Worm (Caenorhabditis elegans) whole organism, L1 larva: ENCODE measurements around the gene srt-43.

ENCODE experiments used
- C16A3.4 ChIP-seq: fragments of 150-350 bp; optimal IDR thresholded peaks from 2 replicates; lab custom pipeline; 2014; ENCODE audit warnings: missing biosample characterization, missing genetic modification characterization
- C34B4.2 ChIP-seq: sonication (generic microtip); optimal IDR thresholded peaks from 2 replicates; lab custom pipeline; 2017; ENCODE audit warnings: mild to moderate bottlenecking, missing genetic modification characterization, missing compliant biosample characterization
- aha-1 ChIP-seq: fragments of 150-350 bp; optimal IDR thresholded peaks from 2 replicates; lab custom pipeline; 2014; ENCODE audit warnings: missing biosample characterization, missing genetic modification characterization
- ama-1 ChIP-seq: fragments of 150-350 bp; optimal IDR thresholded peaks from 2 replicates; lab custom pipeline; 2014
- blmp-1 ChIP-seq: fragments of 150-350 bp; optimal IDR thresholded peaks from 2 replicates; lab custom pipeline; 2014; ENCODE audit warnings: missing biosample characterization, missing genetic modification characterization
- ceh-63 ChIP-seq: fragments of 200-800 bp; sonication (Bioruptor generic); optimal IDR thresholded peaks from 2 replicates; lab custom pipeline; 2018; ENCODE audit warnings: mild to moderate bottlenecking, missing genetic modification characterization, missing compliant biosample characterization
- ceh-8 ChIP-seq: fragments of 200-800 bp; sonication (Bioruptor generic); optimal IDR thresholded peaks from 2 replicates; lab custom pipeline; 2018; ENCODE audit warnings: mild to moderate bottlenecking, missing genetic modification characterization, moderate library complexity, missing compliant biosample characterization
- ceh-82 ChIP-seq, 3 experiments: fragments of 150-350 bp in 1 of 3; sonication (generic microtip) in 2 of 3; optimal IDR thresholded peaks; 2 replicates each; lab custom pipeline; 2014 to 2017; ENCODE audit warnings: missing biosample characterization in 3 of 3, missing genetic modification characterization in 3 of 3
- ceh-88 ChIP-seq: fragments of 200-800 bp; sonication (Bioruptor generic); IDR thresholded peaks from 2 replicates; pipeline ENCODE4 v1.3.6; 2022; ENCODE audit warnings: missing genetic modification characterization, missing compliant biosample characterization
- dsc-1 ChIP-seq: sonication (generic microtip); optimal IDR thresholded peaks from 2 replicates; lab custom pipeline; 2016; ENCODE audit warnings: mild to moderate bottlenecking, missing genetic modification characterization, missing compliant biosample characterization
- efl-1 ChIP-seq, 4 experiments: fragments of 150-350 bp; optimal IDR thresholded peaks in 3 of 4; peaks in 1 of 4; 1 replicate in 1 of 4; 2 replicates in 3 of 4; lab custom pipeline; 2014; ENCODE audit warnings: missing biosample characterization in 2 of 4, missing genetic modification characterization in 2 of 4, missing genetic modification reagents in 2 of 4
- elt-2 ChIP-seq: sonication (generic microtip); optimal IDR thresholded peaks from 2 replicates; lab custom pipeline; 2016; ENCODE audit warnings: missing genetic modification characterization, mild to moderate bottlenecking, inconsistent platforms, missing compliant biosample characterization, missing genetic modification reagents
- fkh-4 ChIP-seq: sonication (generic microtip); optimal IDR thresholded peaks from 2 replicates; lab custom pipeline; 2016; ENCODE audit warnings: missing compliant biosample characterization, missing genetic modification characterization, borderline replicate concordance
- fos-1 ChIP-seq: fragments of 150-350 bp; optimal IDR thresholded peaks from 2 replicates; lab custom pipeline; 2014; ENCODE audit warnings: missing biosample characterization, missing genetic modification characterization
- grh-1 ChIP-seq: fragments of 200-800 bp; sonication (Bioruptor generic); IDR thresholded peaks from 2 replicates; pipeline ENCODE4 v1.3.6; 2022; ENCODE audit warnings: missing genetic modification reagents, missing genetic modification characterization, missing compliant biosample characterization
- jun-1 ChIP-seq: fragments of 150-350 bp; optimal IDR thresholded peaks from 2 replicates; lab custom pipeline; 2014; ENCODE audit warnings: missing biosample characterization, missing genetic modification reagents, missing genetic modification characterization
- lin-35 ChIP-seq, 2 experiments: fragments of 150-350 bp; optimal IDR thresholded peaks; 2 replicates each; lab custom pipeline; 2014; ENCODE audit warnings: missing biosample characterization in 2 of 2, missing genetic modification characterization in 2 of 2, missing genetic modification reagents in 2 of 2
- mab-9 ChIP-seq: fragments of 200-800 bp; sonication (Bioruptor generic); IDR thresholded peaks from 2 replicates; pipeline ENCODE4 v1.3.6; 2022; ENCODE audit warnings: missing genetic modification reagents, missing genetic modification characterization, missing compliant biosample characterization
- mdl-1 ChIP-seq, 2 experiments: fragments of 150-350 bp; optimal IDR thresholded peaks; 2 replicates each; lab custom pipeline; 2014 to 2017; ENCODE audit warnings: missing biosample characterization in 2 of 2, missing genetic modification characterization in 2 of 2, inconsistent platforms in 1 of 2
- mef-2 ChIP-seq: fragments of 150-350 bp; optimal IDR thresholded peaks from 2 replicates; lab custom pipeline; 2014; ENCODE audit warnings: missing biosample characterization, missing genetic modification characterization
- nhr-12 ChIP-seq: sonication (generic microtip); optimal IDR thresholded peaks from 2 replicates; lab custom pipeline; 2017; ENCODE audit warnings: missing biosample characterization, missing genetic modification characterization
- nhr-19 ChIP-seq: fragments of 200-800 bp; sonication (Bioruptor generic); conservative IDR thresholded peaks from 2 replicates; pipeline ENCODE4 v1.3.6; 2022; ENCODE audit warnings: missing genetic modification characterization, missing compliant biosample characterization
- nhr-47 ChIP-seq: sonication (generic microtip); optimal IDR thresholded peaks from 2 replicates; lab custom pipeline; 2016; ENCODE audit warnings: mild to moderate bottlenecking, missing genetic modification characterization, moderate library complexity, missing compliant biosample characterization
- nhr-76 ChIP-seq: sonication (generic microtip); optimal IDR thresholded peaks from 2 replicates; lab custom pipeline; 2017; ENCODE audit warnings: missing biosample characterization, missing genetic modification characterization
- nhr-77 ChIP-seq: fragments of 150-350 bp; optimal IDR thresholded peaks from 2 replicates; lab custom pipeline; 2014; ENCODE audit warnings: missing biosample characterization, missing genetic modification characterization
- nhr-85 ChIP-seq: sonication (generic microtip); peaks from one replicate; lab custom pipeline; 2016; ENCODE audit warnings: missing genetic modification characterization, inconsistent platforms, missing compliant biosample characterization
- pqm-1 ChIP-seq: sonication (generic microtip); optimal IDR thresholded peaks from 3 replicates; lab custom pipeline; 2017; ENCODE audit warnings: missing biosample characterization, missing genetic modification characterization
- rnt-1 ChIP-seq: sonication (generic microtip); optimal IDR thresholded peaks from 2 replicates; lab custom pipeline; 2016; ENCODE audit warnings: mild to moderate bottlenecking, missing genetic modification characterization, moderate library complexity, missing compliant biosample characterization
- snpc-4 ChIP-seq: fragments of 150-350 bp; optimal IDR thresholded peaks from 2 replicates; lab custom pipeline; 2014; ENCODE audit warnings: missing biosample characterization, missing genetic modification characterization
- sox-4 ChIP-seq: sonication (generic microtip); optimal IDR thresholded peaks from 2 replicates; lab custom pipeline; 2016; ENCODE audit warnings: missing genetic modification characterization, missing compliant biosample characterization
- sptf-1 ChIP-seq: fragments of 150-350 bp; optimal IDR thresholded peaks from 2 replicates; lab custom pipeline; 2014; ENCODE audit warnings: missing biosample characterization, missing genetic modification characterization
- unc-62 ChIP-seq: fragments of 150-350 bp; optimal IDR thresholded peaks from 2 replicates; lab custom pipeline; 2014; ENCODE audit warnings: missing biosample characterization, missing genetic modification reagents, missing genetic modification characterization
- vab-15 ChIP-seq: sonication (generic microtip); optimal IDR thresholded peaks from 2 replicates; lab custom pipeline; 2017; ENCODE audit warnings: missing genotype, mild to moderate bottlenecking, missing genetic modification characterization, missing compliant biosample characterization
- xbp-1 ChIP-seq: sonication (generic microtip); optimal IDR thresholded peaks from 2 replicates; lab custom pipeline; 2016; ENCODE audit warnings: missing genetic modification characterization, missing compliant biosample characterization
- ztf-4 ChIP-seq: fragments of 150-350 bp; optimal IDR thresholded peaks from 2 replicates; lab custom pipeline; 2014; ENCODE audit warnings: missing biosample characterization, missing genetic modification characterization

srt-43 gene

DNA sequence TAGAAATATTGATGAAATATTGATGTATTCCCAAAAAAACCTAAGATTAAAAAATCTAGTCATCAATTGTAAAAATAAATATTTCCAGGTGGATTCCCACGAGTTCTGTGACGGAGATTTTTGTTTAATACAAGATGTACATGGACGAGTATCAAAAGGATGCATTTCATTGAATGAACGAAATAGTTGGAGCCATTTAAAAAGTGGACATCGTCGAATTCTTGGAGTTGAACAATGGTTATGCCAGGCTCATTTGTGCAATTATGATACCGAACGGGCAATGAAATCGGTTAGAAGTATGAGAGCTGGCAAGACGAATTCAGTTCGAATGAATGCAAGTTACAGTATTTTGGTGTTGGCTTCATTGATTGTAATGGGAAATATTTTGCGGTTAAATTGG, 19.5 kb upstream of the srt-43 start:
- TF ChIP-seq sox-4 (tag; lab: Kevin White, UChicago), result no peak
- TF ChIP-seq grh-1, result no peak
- TF ChIP-seq xbp-1, result no peak
- no peak for TF ChIP-seq unc-62 (GFP tag; lab: Kevin White, UChicago)
- TF ChIP-seq nhr-19 (GFP tag; lab: Robert Waterston, UW), result no peak

DNA sequence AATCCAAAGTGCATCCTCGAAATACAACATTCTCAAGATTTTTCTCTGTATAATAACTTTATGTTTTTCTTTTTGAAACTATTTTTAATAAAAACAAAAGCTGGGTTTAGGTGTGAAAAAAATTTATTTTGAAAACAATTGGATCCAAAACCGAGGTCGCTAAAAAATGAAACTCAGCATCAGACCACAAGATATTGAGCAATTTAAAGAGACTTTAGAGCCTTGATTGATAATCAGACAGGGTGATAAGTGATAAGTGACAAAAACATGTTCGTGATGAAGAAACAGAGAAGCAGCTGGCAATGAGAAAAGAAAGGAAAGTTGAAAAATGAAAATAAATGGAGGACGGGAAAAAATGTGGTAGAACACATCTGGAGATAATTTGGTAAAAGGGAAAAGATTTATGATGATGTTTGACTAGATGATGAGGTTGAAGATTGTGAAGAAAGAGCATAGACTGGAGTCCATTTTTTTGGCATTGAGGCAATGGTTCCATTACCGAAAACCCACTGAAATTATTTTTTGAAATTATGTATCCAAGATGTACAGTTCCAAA, 17.5 kb upstream of the srt-43 start, which contains the start of gene C15C8.6:
TSS of gene C15C8.6 (minus strand) at position 51 of the 556 bp plus-strand sequence.
- TF ChIP-seq fkh-4, result peak; percentile 83
- TF ChIP-seq mdl-1 (tag; optimal IDR thresholded peaks at IDR 0.05; lab: Kevin White, UChicago), result no peak
- no peak for TF ChIP-seq rnt-1 (tag; lab: Kevin White, UChicago)
- TF ChIP-seq aha-1, result no peak
- TF ChIP-seq mef-2 (tag; lab: Kevin White, UChicago), result no peak
- peak; percentile 87 for TF ChIP-seq dsc-1 (tag; lab: Kevin White, UChicago)
- TF ChIP-seq unc-62 (GFP tag; lab: Kevin White, UChicago), result no peak
- no peak for TF ChIP-seq ceh-88 (GFP tag; lab: Robert Waterston, UW)

DNA sequence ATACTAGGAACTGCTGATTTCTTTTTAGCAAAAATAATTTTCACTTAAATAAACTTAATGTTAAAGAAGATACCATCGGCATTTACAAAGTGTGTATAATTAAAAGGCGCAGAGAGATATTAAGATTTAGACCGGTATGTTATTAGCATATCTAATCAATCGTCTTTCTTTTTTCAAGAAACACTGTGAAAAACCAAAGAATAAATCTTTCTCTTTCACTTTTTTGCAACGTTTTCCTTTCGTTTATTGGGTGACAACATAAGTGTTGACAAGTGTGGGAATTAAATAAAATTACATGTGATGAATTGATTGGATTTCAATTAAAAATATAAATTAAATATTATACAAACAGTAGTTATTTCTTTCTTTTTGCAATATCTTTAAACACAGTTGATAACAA, 16.6 kb upstream of the srt-43 start, which contains the start of gene C15C8.8:
TSS of gene C15C8.8 (minus strand) at position 101 of the 400 bp plus-strand sequence.
- no peak for TF ChIP-seq vab-15 (tag; lab: Kevin White, UChicago)
- no peak for TF ChIP-seq ceh-63 (GFP tag; lab: Kevin White, UChicago)
- no peak for TF ChIP-seq dsc-1 (tag; lab: Kevin White, UChicago)
- no peak for TF ChIP-seq ama-1 (lab: Kevin White, UChicago)
- TF ChIP-seq blmp-1, result peak; percentile 40
- no peak for TF ChIP-seq nhr-47
- peak; percentile 25 for TF ChIP-seq nhr-85
- TF ChIP-seq ceh-82 (tag; optimal IDR thresholded peaks at IDR 0.05; lab: Kevin White, UChicago), result no peak

DNA sequence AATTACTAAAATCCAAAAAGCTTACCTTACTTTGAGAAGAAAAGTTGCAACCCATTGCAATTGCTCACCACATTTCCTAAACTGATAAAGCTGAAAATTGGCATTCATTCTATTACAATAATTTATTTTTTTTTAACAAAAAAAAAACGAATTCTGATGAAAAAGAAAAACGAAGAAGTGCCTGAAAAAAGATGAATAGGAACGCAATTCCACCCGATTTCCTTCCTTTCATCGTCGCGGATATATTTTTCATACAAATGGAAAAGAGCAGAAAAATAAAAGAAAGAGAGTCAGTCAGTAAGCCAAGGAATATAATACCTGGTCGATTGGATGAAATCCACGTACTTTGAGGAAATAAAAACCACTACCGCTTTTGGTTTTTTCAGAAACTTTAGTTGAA, 14.2 kb upstream of the srt-43 start, which contains the start of gene gpa-13:
TSS of gene gpa-13 (minus strand) at position 101 of the 400 bp plus-strand sequence.
- TF ChIP-seq mef-2 (tag; lab: Kevin White, UChicago) (no peak), pqm-1 (tag; lab: Kevin White, UChicago) (no peak), elt-2 (no peak), aha-1 (no peak), fos-1 (tag; lab: Kevin White, UChicago) (no peak), blmp-1 (no peak), nhr-76 (tag; lab: Kevin White, UChicago) (no peak), ztf-4 (tag; lab: Kevin White, UChicago) (no peak), nhr-77 (tag; lab: Kevin White, UChicago) (no peak), lin-35 (GFP tag; optimal IDR thresholded peaks at IDR 0.05; lab: Kevin White, UChicago) (no peak), mdl-1 (tag; optimal IDR thresholded peaks at IDR 0.05; lab: Kevin White, UChicago) (no peak), ceh-82 (tag; optimal IDR thresholded peaks at IDR 0.05; lab: Kevin White, UChicago) (no peak), nhr-12 (no peak), snpc-4 (tag; lab: Kevin White, UChicago) (no peak), C34B4.2 (tag; lab: Kevin White, UChicago) (no peak), sptf-1 (tag; lab: Kevin White, UChicago) (no peak)

DNA sequence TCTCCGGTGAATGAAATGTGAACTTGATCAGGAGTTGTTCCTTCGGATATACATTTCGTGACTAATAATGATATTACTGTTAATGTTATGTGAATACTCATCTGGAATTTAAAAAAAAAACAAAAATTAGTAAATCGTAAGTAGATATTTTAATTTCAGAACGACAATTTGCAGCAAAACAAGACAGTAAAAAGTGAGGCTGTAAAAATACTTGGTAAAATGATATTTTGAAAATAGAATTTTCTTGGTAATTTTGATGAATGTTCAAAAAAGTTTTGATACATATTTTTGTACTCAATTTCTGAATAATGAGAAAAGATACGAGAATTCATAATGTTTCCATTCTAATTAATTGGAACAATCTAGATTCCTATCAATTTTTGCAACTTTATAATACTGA, 9.4 kb upstream of the srt-43 start, which contains the start of gene papl-1:
TSS of gene papl-1 (minus strand) at position 101 of the 400 bp plus-strand sequence.
- TF ChIP-seq C16A3.4 (tag; lab: Kevin White, UChicago) (no peak), mab-9 (GFP tag; lab: Robert Waterston, UW) (no peak)

- TF ChIP-seq efl-1 (optimal IDR thresholded peaks at IDR 0.05; lab: Kevin White, UChicago) (no peak), efl-1 (GFP tag; optimal IDR thresholded peaks at IDR 0.05 in 1 of 2; lab: Kevin White, UChicago) (no peak), ama-1 (lab: Kevin White, UChicago) (no peak), ceh-63 (GFP tag; lab: Kevin White, UChicago) (no peak), jun-1 (tag; lab: Kevin White, UChicago) (no peak), C34B4.2 (tag; lab: Kevin White, UChicago) (no peak), ceh-8 (GFP tag; lab: Kevin White, UChicago) (no peak), rnt-1 (tag; lab: Kevin White, UChicago) (no peak), blmp-1 (no peak)
Measured at ce11 chrV:12760913-12761312, 8.1 kb upstream of the srt-43 start, which contains the start of gene F18E2.15. Gene F18E2.15, minus strand, starts transcription at chrV:12761013.
